Worm (Caenorhabditis elegans) whole organism, L3 larva: ENCODE results near the gene Y73B3A.4.

Experiments used
- aly-2 ChIP-seq: fragments of 150-350 bp; optimal IDR thresholded peaks from 2 replicates; lab custom pipeline; 2014; ENCODE audit warnings: missing biosample characterization, missing genetic modification characterization
- snpc-4 ChIP-seq: fragments of 150-350 bp; optimal IDR thresholded peaks from 2 replicates; lab custom pipeline; 2014; ENCODE audit warnings: missing biosample characterization, missing genetic modification characterization
- ztf-4 ChIP-seq: fragments of 150-350 bp; optimal IDR thresholded peaks from 2 replicates; lab custom pipeline; 2014; ENCODE audit warnings: missing biosample characterization, missing genetic modification characterization

ce11 chrX:88905-89304 is 15.7 kb downstream of the Y73B3A.4 start:
- TF ChIP-seq snpc-4 (no peak), ztf-4 (tag; lab: Kevin White, UChicago) (no peak), aly-2 (no peak)
